Worm (Caenorhabditis elegans) whole organism, early embryonic: ENCODE results near the gene math-10.

Source experiments
- B0310.2 ChIP-seq: sonication (generic microtip); optimal IDR thresholded peaks from 2 replicates; lab custom pipeline; 2016; ENCODE audit warnings: mild to moderate bottlenecking, missing genetic modification characterization, missing compliant biosample characterization
- F13C5.2 ChIP-seq: sonication (generic microtip); optimal IDR thresholded peaks from 2 replicates; lab custom pipeline; 2017; ENCODE audit warnings: mild to moderate bottlenecking, missing genetic modification characterization, inconsistent platforms, missing compliant biosample characterization
- aly-1 ChIP-seq: sonication (generic microtip); optimal IDR thresholded peaks from 2 replicates; lab custom pipeline; 2016; ENCODE audit warnings: missing genetic modification characterization, missing compliant biosample characterization
- ama-1 ChIP-seq: fragments of 150-350 bp; optimal IDR thresholded peaks from 2 replicates; lab custom pipeline; 2014
- ceh-13 ChIP-seq: fragments of 200-800 bp; sonication (Bioruptor generic); optimal IDR thresholded peaks from 2 replicates; lab custom pipeline; 2018; ENCODE audit warnings: mild to moderate bottlenecking, missing genetic modification characterization, missing compliant biosample characterization
- ceh-36 ChIP-seq: sonication (generic microtip); optimal IDR thresholded peaks from 2 replicates; lab custom pipeline; 2016; ENCODE audit warnings: missing genetic modification characterization, inconsistent platforms, missing compliant biosample characterization
- ets-7 ChIP-seq: sonication (generic microtip); optimal IDR thresholded peaks from 2 replicates; lab custom pipeline; 2016; ENCODE audit warnings: missing genotype, missing genetic modification characterization, missing compliant biosample characterization
- flt-1 ChIP-seq: fragments of 200-800 bp; sonication (Bioruptor generic); IDR thresholded peaks from 2 replicates; pipeline ENCODE4 v1.3.6; 2022; ENCODE audit warnings: missing genetic modification characterization, missing compliant biosample characterization
- hmbx-1 ChIP-seq: sonication (generic microtip); optimal IDR thresholded peaks from 2 replicates; lab custom pipeline; 2016; ENCODE audit warnings: mild to moderate bottlenecking, missing genetic modification characterization, missing compliant biosample characterization
- hmg-4 ChIP-seq: fragments of 200-800 bp; sonication (Bioruptor generic); optimal IDR thresholded peaks from 2 replicates; lab custom pipeline; 2018; ENCODE audit warnings: mild to moderate bottlenecking, missing genetic modification characterization, missing compliant biosample characterization
- hnd-1 ChIP-seq: sonication (generic microtip); optimal IDR thresholded peaks from 2 replicates; lab custom pipeline; 2016; ENCODE audit warnings: missing genetic modification characterization, missing compliant biosample characterization
- pes-1 ChIP-seq: fragments of 200-800 bp; sonication (Bioruptor generic); IDR thresholded peaks from 2 replicates; pipeline ENCODE4 v1.3.6; 2022; ENCODE audit warnings: missing genetic modification reagents, missing genetic modification characterization, missing compliant biosample characterization
- scrt-1 ChIP-seq: fragments of 200-800 bp; sonication (Bioruptor generic); IDR thresholded peaks from 2 replicates; pipeline ENCODE4 v1.3.6; 2022; ENCODE audit warnings: missing genetic modification characterization, missing compliant biosample characterization
- sea-1 ChIP-seq: fragments of 200-800 bp; sonication (Bioruptor generic); conservative IDR thresholded peaks from 2 replicates; pipeline ENCODE4 v1.3.6; 2022; ENCODE audit warnings: missing genetic modification characterization, missing compliant biosample characterization
- tbx-11 ChIP-seq: fragments of 200-800 bp; sonication (Bioruptor generic); IDR thresholded peaks from 2 replicates; pipeline ENCODE4 v1.3.6; 2022; ENCODE audit warnings: missing genetic modification characterization, missing compliant biosample characterization
- tbx-37 ChIP-seq: fragments of 200-800 bp; sonication (Bioruptor generic); conservative IDR thresholded peaks from 2 replicates; pipeline ENCODE4 v1.3.6; 2022; ENCODE audit warnings: missing genetic modification reagents, missing genetic modification characterization, missing compliant biosample characterization
- tra-4 ChIP-seq: sonication (generic microtip); optimal IDR thresholded peaks from 2 replicates; lab custom pipeline; 2017; ENCODE audit warnings: missing genetic modification characterization, missing compliant biosample characterization

Gene math-10

ce11 chrII:1865683-1866431 is 5.5 kb upstream of the math-10 start, which contains the start of gene math-15:
TSS of gene math-15 (plus strand) at chrII:1866381.
- no peak for TF ChIP-seq tbx-11 (GFP tag; lab: Robert Waterston, UW)
- no peak for TF ChIP-seq hmbx-1 (tag; lab: Kevin White, UChicago)
- TF ChIP-seq ceh-13 (GFP tag; lab: Kevin White, UChicago) = no peak
- TF ChIP-seq aly-1 = no peak
- TF ChIP-seq scrt-1 (GFP tag; lab: Robert Waterston, UW) = no peak
- TF ChIP-seq B0310.2 (tag; lab: Kevin White, UChicago) = no peak
- TF ChIP-seq flt-1 (GFP tag; lab: Robert Waterston, UW) = no peak
- no peak for TF ChIP-seq tra-4 (tag; lab: Kevin White, UChicago)
- TF ChIP-seq sea-1 (GFP tag; lab: Robert Waterston, UW) = no peak
- no peak for TF ChIP-seq ets-7 (tag; lab: Kevin White, UChicago)
- TF ChIP-seq ceh-36 (tag; lab: Kevin White, UChicago) = no peak

ce11 chrII:1869120-1869519 is 2.2 kb upstream of the math-10 start, which contains the start of gene math-14:
TSS of gene math-14 (plus strand) at chrII:1869420.
- no peak for TF ChIP-seq scrt-1 (GFP tag; lab: Robert Waterston, UW)
- TF ChIP-seq B0310.2 (tag; lab: Kevin White, UChicago) = no peak
- TF ChIP-seq ceh-36 (tag; lab: Kevin White, UChicago) = no peak
- TF ChIP-seq F13C5.2 (tag; lab: Kevin White, UChicago) = no peak
- no peak for TF ChIP-seq ets-7 (tag; lab: Kevin White, UChicago)
- no peak for TF ChIP-seq ceh-13 (GFP tag; lab: Kevin White, UChicago)

- TF ChIP-seq hmg-4 (GFP tag; lab: Kevin White, UChicago) (no peak), F13C5.2 (tag; lab: Kevin White, UChicago) (no peak), ceh-36 (tag; lab: Kevin White, UChicago) (no peak), aly-1 (no peak), ceh-13 (GFP tag; lab: Kevin White, UChicago) (no peak), ama-1 (lab: Kevin White, UChicago) (no peak), hnd-1 (tag; lab: Kevin White, UChicago) (no peak), tbx-37 (GFP tag; lab: Robert Waterston, UW) (no peak), tbx-11 (GFP tag; lab: Robert Waterston, UW) (no peak), tra-4 (tag; lab: Kevin White, UChicago) (no peak)
Observed at ce11 chrII:1875658-1876057, 4.3 kb downstream of the math-10 start, which contains the start of gene math-13. TSS of gene math-13 (plus strand) at chrII:1875958.

- no peak for TF ChIP-seq hmg-4 (GFP tag; lab: Kevin White, UChicago)
- no peak for TF ChIP-seq ama-1 (lab: Kevin White, UChicago)
- no peak for TF ChIP-seq ceh-13 (GFP tag; lab: Kevin White, UChicago)
- TF ChIP-seq B0310.2 (tag; lab: Kevin White, UChicago) = no peak
- TF ChIP-seq ets-7 (tag; lab: Kevin White, UChicago) = no peak
- no peak for TF ChIP-seq hmbx-1 (tag; lab: Kevin White, UChicago)
- no peak for TF ChIP-seq pes-1 (GFP tag; lab: Robert Waterston, UW)
- TF ChIP-seq hnd-1 (tag; lab: Kevin White, UChicago) = no peak
- no peak for TF ChIP-seq sea-1 (GFP tag; lab: Robert Waterston, UW)
- TF ChIP-seq scrt-1 (GFP tag; lab: Robert Waterston, UW) = no peak
- TF ChIP-seq F13C5.2 (tag; lab: Kevin White, UChicago) = no peak
- no peak for TF ChIP-seq ceh-36 (tag; lab: Kevin White, UChicago)
- TF ChIP-seq tbx-37 (GFP tag; lab: Robert Waterston, UW) = no peak
- TF ChIP-seq tra-4 (tag; lab: Kevin White, UChicago) = no peak
- TF ChIP-seq flt-1 (GFP tag; lab: Robert Waterston, UW) = no peak
- TF ChIP-seq tbx-11 (GFP tag; lab: Robert Waterston, UW) = no peak
- TF ChIP-seq aly-1 = no peak
Observed at ce11 chrII:1878663-1879062, 7.3 kb downstream of the math-10 start, which contains the start of gene math-16. TSS of gene math-16 (minus strand) at chrII:1878763.

- TF ChIP-seq F13C5.2 (tag; lab: Kevin White, UChicago) (no peak), ceh-36 (tag; lab: Kevin White, UChicago) (no peak), tbx-37 (GFP tag; lab: Robert Waterston, UW) (no peak)
Observed at ce11 chrII:1882705-1883104, 11.4 kb downstream of the math-10 start, which contains the start of gene math-5. TSS of gene math-5 (minus strand) at chrII:1882805.

- TF ChIP-seq hnd-1 (tag; lab: Kevin White, UChicago) (no peak), F13C5.2 (tag; lab: Kevin White, UChicago) (no peak), hmg-4 (GFP tag; lab: Kevin White, UChicago) (no peak), ets-7 (tag; lab: Kevin White, UChicago) (no peak), sea-1 (GFP tag; lab: Robert Waterston, UW) (no peak), tra-4 (tag; lab: Kevin White, UChicago) (no peak), hmbx-1 (tag; lab: Kevin White, UChicago) (no peak), tbx-11 (GFP tag; lab: Robert Waterston, UW) (no peak), pes-1 (GFP tag; lab: Robert Waterston, UW) (no peak), B0310.2 (tag; lab: Kevin White, UChicago) (no peak), tbx-37 (GFP tag; lab: Robert Waterston, UW) (no peak), ceh-13 (GFP tag; lab: Kevin White, UChicago) (no peak), aly-1 (no peak)
Observed at ce11 chrII:1884635-1885034, 13.3 kb downstream of the math-10 start, which contains the start of gene math-6. TSS of gene math-6 (minus strand) at chrII:1884735.

- TF ChIP-seq sea-1 (GFP tag; lab: Robert Waterston, UW) = no peak
- TF ChIP-seq ets-7 (tag; lab: Kevin White, UChicago) = no peak
- TF ChIP-seq ceh-13 (GFP tag; lab: Kevin White, UChicago) = no peak
- no peak for TF ChIP-seq pes-1 (GFP tag; lab: Robert Waterston, UW)
- no peak for TF ChIP-seq B0310.2 (tag; lab: Kevin White, UChicago)
- no peak for TF ChIP-seq scrt-1 (GFP tag; lab: Robert Waterston, UW)
- TF ChIP-seq ceh-36 (tag; lab: Kevin White, UChicago) = no peak
- TF ChIP-seq hmbx-1 (tag; lab: Kevin White, UChicago) = no peak
- no peak for TF ChIP-seq F13C5.2 (tag; lab: Kevin White, UChicago)
- no peak for TF ChIP-seq hnd-1 (tag; lab: Kevin White, UChicago)
- no peak for TF ChIP-seq flt-1 (GFP tag; lab: Robert Waterston, UW)
- no peak for TF ChIP-seq aly-1
- TF ChIP-seq tbx-11 (GFP tag; lab: Robert Waterston, UW) = no peak
- TF ChIP-seq tra-4 (tag; lab: Kevin White, UChicago) = no peak
- TF ChIP-seq hmg-4 (GFP tag; lab: Kevin White, UChicago) = no peak
- TF ChIP-seq ama-1 (lab: Kevin White, UChicago) = no peak
Observed at ce11 chrII:1886379-1886778, 15.0 kb downstream of the math-10 start, which contains the start of gene math-7. TSS of gene math-7 (minus strand) at chrII:1886479.
